Worm (Caenorhabditis elegans): ENCODE data around the gene Y66A7A.9.

DNA sequence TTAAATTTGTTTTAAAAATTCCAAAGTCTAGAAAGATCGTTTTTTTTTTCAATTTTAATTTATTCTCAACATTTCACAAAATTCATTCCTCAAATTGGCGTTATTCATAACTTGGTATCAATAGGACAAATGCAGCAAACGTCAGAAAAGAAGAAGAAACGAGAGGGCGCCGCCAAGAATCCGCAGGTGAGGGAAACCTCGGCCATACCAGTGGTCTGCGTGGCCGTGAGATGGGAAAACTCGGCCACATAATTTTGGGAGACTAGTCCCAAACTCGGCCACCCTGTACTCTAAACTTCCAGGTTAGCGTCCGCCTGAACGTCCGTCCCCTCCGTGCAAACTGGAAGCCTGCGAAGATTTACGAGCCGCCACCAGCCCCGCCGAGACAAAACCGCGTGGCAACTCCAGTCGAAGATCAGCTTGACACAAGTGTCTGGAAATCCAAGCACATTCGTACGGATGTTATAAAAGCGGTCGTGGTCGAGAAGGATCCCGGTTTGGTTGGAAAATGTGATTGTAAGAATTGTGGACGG, 48.8 kb downstream of the Y66A7A.9 start, which contains the start of gene Y66D12A.11:
- TF ChIP-seq scrt-1 (GFP tag; IDR thresholded peaks at IDR 0.05) (no peak), ama-1 (optimal IDR thresholded peaks at IDR 0.05) (no peak), aly-1 (tag; optimal IDR thresholded peaks at IDR 0.05) (no peak), hnd-1 (tag; optimal IDR thresholded peaks at IDR 0.05) (no peak), tra-4 (tag; optimal IDR thresholded peaks at IDR 0.05) (no peak), ets-7 (tag; optimal IDR thresholded peaks at IDR 0.05) (no peak), tbx-11 (GFP tag; IDR thresholded peaks at IDR 0.05) (no peak), F13C5.2 (tag; optimal IDR thresholded peaks at IDR 0.05) (no peak), sea-1 (GFP tag; conservative IDR thresholded peaks at IDR 0.05) (no peak), tbx-37 (GFP tag; conservative IDR thresholded peaks at IDR 0.05) (no peak), ceh-36 (tag; optimal IDR thresholded peaks at IDR 0.05) (no peak), hmg-4 (GFP tag; optimal IDR thresholded peaks at IDR 0.05) (no peak), flt-1 (GFP tag; IDR thresholded peaks at IDR 0.05) (no peak)

All from whole organism, early embryonic.